Fruit fly (Drosophila melanogaster): ENCODE data around the gene CG6479.

DNA sequence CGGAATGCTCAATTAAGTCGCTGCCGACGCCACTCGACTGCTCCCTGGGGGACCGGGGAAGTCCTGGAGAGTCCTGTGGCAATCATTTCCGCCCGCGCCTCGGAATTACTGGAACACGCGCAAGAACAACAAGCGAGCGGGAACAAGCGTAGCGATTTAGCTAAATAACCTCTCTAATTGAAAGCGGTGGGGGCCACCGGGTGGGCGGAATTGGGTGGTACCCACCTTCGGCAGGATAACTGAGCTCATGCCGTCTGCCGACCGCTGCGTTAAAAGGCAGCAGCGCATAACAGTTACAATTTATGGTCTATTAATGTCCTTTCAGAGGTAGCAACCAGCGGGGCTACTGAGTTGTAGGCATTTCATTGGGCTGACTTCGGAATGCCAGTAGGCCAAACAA lies 7.3 kb upstream of the CG6479 start:
- no peak for TF ChIP-seq pan (optimal IDR thresholded peaks at IDR 0.05)
- no peak for TF ChIP-seq Dll (optimal IDR thresholded peaks at IDR 0.05)
- TF ChIP-seq CG8478 (optimal IDR thresholded peaks at IDR 0.05) = no peak
- no peak for TF ChIP-seq EcR (GFP tag; optimal IDR thresholded peaks at IDR 0.05)
- TF ChIP-seq usp (GFP tag; optimal IDR thresholded peaks at IDR 0.05) = no peak
- TF ChIP-seq psq (optimal IDR thresholded peaks at IDR 0.05) = no peak

All from whole organism.